Fruit fly (Drosophila melanogaster): ENCODE results near the gene CG43163.

- TF ChIP-seq CG17806 (tag; optimal IDR thresholded peaks at IDR 0.05) (no peak), fd96Ca (GFP tag; IDR thresholded peaks at IDR 0.05) (no peak), CG34367 (tag; optimal IDR thresholded peaks at IDR 0.05) (no peak), gl (tag; optimal IDR thresholded peaks at IDR 0.05) (no peak), CG14655 (GFP tag; optimal IDR thresholded peaks at IDR 0.05) (no peak), Snoo (tag; optimal IDR thresholded peaks at IDR 0.05) (no peak), CG10348 (GFP tag; IDR thresholded peaks at IDR 0.05) (no peak), EcR (GFP tag; optimal IDR thresholded peaks at IDR 0.05) (no peak), CG4496 (GFP tag; IDR thresholded peaks at IDR 0.05) (0 out of 3 replicates have a peak, but pooled peaks have one; percentile 23), CG9948 (tag; optimal IDR thresholded peaks at IDR 0.05) (no peak), Pif1B (GFP tag; optimal IDR thresholded peaks at IDR 0.05) (no peak), CG32121 (GFP tag; IDR thresholded peaks at IDR 0.05) (no peak), Pif1A (GFP tag; optimal IDR thresholded peaks at IDR 0.05) (no peak), Ets98B (GFP tag; IDR thresholded peaks at IDR 0.05) (no peak)
Observed at dm6 chr3L:8450747-8451146, 56.2 kb downstream of the CG43163 start.

Data from whole organism, pupa.